Worm (Caenorhabditis elegans): ENCODE results near the gene abf-4.

abf-4 gene

DNA sequence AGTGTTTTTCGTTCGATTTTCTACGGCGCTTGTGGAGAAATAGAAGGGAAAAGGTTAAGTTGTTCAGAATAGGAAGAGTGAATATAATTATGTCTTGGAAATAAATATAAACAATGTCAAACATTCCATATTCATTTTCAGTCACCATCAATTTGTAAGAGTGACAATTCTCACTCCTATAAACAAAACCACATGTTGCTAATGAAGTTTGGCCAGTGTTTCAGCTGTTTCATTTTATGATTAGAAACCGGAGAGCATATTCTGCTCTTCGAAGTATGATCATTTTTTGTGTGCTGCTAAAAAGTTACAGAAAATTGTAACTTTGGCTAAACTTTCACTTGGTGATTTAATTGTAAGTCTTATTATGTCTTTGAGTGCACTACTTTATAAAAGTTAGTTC, 3.0 kb downstream of the abf-4 start, which contains the start of gene Y38H6C.21:
Gene Y38H6C.21, minus strand, starts transcription at position 148 of the 400 bp plus-strand sequence.
- TF ChIP-seq lin-11 (tag; optimal IDR thresholded peaks at IDR 0.05) = no peak
- no peak for TF ChIP-seq crh-2 (tag; optimal IDR thresholded peaks at IDR 0.05)
- TF ChIP-seq ztf-11 (tag; optimal IDR thresholded peaks at IDR 0.05) = no peak
- no peak for TF ChIP-seq ama-1 (optimal IDR thresholded peaks at IDR 0.05)
- TF ChIP-seq aly-2 (tag; optimal IDR thresholded peaks at IDR 0.05) = no peak
- no peak for TF ChIP-seq unc-55 (GFP tag; optimal IDR thresholded peaks at IDR 0.05)
- no peak for TF ChIP-seq lsy-2 (tag; optimal IDR thresholded peaks at IDR 0.05)
- no peak for TF ChIP-seq mbf-1 (tag; optimal IDR thresholded peaks at IDR 0.05)
- no peak for TF ChIP-seq mdl-1 (tag; optimal IDR thresholded peaks at IDR 0.05)
- TF ChIP-seq ceh-16 (tag; optimal IDR thresholded peaks at IDR 0.05) = no peak
- TF ChIP-seq dmd-4 (tag; optimal IDR thresholded peaks at IDR 0.05) = no peak
- TF ChIP-seq elt-3 (tag; optimal IDR thresholded peaks at IDR 0.05) = no peak
- TF ChIP-seq ceh-82 (tag; optimal IDR thresholded peaks at IDR 0.05) = no peak
- no peak for TF ChIP-seq nhr-25 (tag; optimal IDR thresholded peaks at IDR 0.05)
- TF ChIP-seq nhr-237 (tag; optimal IDR thresholded peaks at IDR 0.05) = no peak

DNA sequence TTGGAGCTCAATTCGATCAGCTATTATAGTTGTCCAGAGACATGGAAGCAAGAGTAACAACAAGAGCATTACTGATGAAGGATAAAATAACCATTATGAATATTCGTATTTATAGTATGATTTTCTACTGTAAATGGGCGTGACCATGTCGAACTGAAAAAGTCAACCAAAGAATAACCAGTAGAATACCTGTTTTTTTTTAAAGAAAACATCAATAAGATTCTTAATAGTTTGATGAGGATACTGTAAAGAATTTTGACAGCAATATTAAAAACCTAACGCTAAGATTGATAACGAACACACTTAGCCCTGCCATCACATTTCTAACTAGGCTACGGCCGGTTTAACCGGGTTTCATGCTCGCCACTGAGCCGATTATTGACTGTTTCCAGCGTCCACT, 5.2 kb downstream of the abf-4 start, which contains the start of gene vmo-1:
Gene vmo-1, minus strand, starts transcription at position 101 of the 400 bp plus-strand sequence.
- TF ChIP-seq nhr-237 (tag; optimal IDR thresholded peaks at IDR 0.05) = no peak
- TF ChIP-seq crh-2 (tag; optimal IDR thresholded peaks at IDR 0.05) = no peak
- no peak for TF ChIP-seq mab-5 (tag; optimal IDR thresholded peaks at IDR 0.05)
- no peak for TF ChIP-seq egl-27 (tag; optimal IDR thresholded peaks at IDR 0.05)
- TF ChIP-seq nhr-11 (tag; optimal IDR thresholded peaks at IDR 0.05) = no peak
- TF ChIP-seq ama-1 (optimal IDR thresholded peaks at IDR 0.05) = no peak
- TF ChIP-seq unc-39 (tag; optimal IDR thresholded peaks at IDR 0.05) = no peak
- TF ChIP-seq zag-1 (tag; optimal IDR thresholded peaks at IDR 0.05) = no peak
- TF ChIP-seq ztf-4 (tag; optimal IDR thresholded peaks at IDR 0.05) = no peak

DNA sequence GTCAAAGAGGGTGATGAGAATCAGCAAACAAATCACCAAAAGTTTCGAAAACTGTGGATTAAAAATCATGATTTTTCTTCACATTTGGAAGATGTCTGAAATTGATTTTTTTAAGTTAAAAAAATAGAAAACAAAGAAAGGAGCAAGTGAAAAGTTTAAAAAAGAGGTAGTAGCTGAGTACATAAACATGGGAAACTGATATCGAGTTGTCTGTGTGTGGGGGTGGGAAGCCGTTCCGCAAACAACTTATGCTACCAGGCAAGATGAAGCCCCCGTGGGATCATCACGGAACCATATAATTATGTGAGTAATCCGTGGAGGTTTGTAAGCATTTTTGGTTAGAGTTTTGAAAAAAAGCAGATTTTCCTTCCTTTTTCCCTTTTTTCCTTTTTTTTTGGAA, 7.1 kb downstream of the abf-4 start, which contains the start of gene Y38H6C.20:
Gene Y38H6C.20, minus strand, starts transcription at position 101 of the 400 bp plus-strand sequence.
- no peak for TF ChIP-seq ama-1 (optimal IDR thresholded peaks at IDR 0.05)
- no peak for TF ChIP-seq Y55F3AM.14 (GFP tag; optimal IDR thresholded peaks at IDR 0.05)
- TF ChIP-seq nhr-129 (tag; optimal IDR thresholded peaks at IDR 0.05) = no peak
- no peak for TF ChIP-seq mab-5 (tag; optimal IDR thresholded peaks at IDR 0.05)
- TF ChIP-seq dmd-4 (tag; optimal IDR thresholded peaks at IDR 0.05) = no peak
- TF ChIP-seq nhr-25 (tag; optimal IDR thresholded peaks at IDR 0.05) = no peak
- no peak for TF ChIP-seq crh-2 (tag; optimal IDR thresholded peaks at IDR 0.05)
- TF ChIP-seq sem-4 (tag; optimal IDR thresholded peaks at IDR 0.05) = no peak
- no peak for TF ChIP-seq ztf-11 (tag; optimal IDR thresholded peaks at IDR 0.05)
- no peak for TF ChIP-seq unc-62 (GFP tag; optimal IDR thresholded peaks at IDR 0.05)
- no peak for TF ChIP-seq nhr-23 (tag; optimal IDR thresholded peaks at IDR 0.05)
- no peak for TF ChIP-seq ZK546.5 (tag; optimal IDR thresholded peaks at IDR 0.05)
- no peak for TF ChIP-seq elt-1 (tag; optimal IDR thresholded peaks at IDR 0.05)
- TF ChIP-seq peb-1 (tag; optimal IDR thresholded peaks at IDR 0.05) = no peak
- no peak for TF ChIP-seq lin-39 (tag; optimal IDR thresholded peaks at IDR 0.05)
- no peak for TF ChIP-seq nhr-77 (tag; optimal IDR thresholded peaks at IDR 0.05)
- TF ChIP-seq mdl-1 (tag; optimal IDR thresholded peaks at IDR 0.05) = no peak
- no peak for TF ChIP-seq lsy-2 (tag; optimal IDR thresholded peaks at IDR 0.05)
- no peak for TF ChIP-seq snpc-4 (tag; optimal IDR thresholded peaks at IDR 0.05)
- no peak for TF ChIP-seq aly-2 (tag; optimal IDR thresholded peaks at IDR 0.05)

DNA sequence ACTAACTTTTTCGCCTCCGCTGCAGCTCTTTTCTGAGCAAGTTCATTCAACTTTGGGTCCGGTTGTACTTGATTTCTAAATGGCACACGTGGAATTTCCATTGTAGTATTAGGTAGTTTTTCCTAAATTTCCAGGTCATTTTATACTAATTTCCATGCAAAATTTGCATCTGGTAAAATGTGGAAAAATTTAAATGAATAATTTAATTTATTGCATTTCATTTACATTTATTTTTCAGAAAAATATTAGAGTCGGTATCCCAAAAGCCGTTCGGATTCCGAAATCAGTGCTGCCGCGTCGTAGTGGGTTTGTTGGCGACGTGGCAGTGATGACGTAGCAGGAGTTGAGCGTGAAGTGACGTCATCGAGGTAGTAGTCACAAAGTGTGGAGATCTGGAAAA, 11.1 kb downstream of the abf-4 start, which contains the start of gene Y38H6C.18:
Gene Y38H6C.18, minus strand, starts transcription at position 101 of the 400 bp plus-strand sequence.
- no peak for TF ChIP-seq nhr-23 (tag; optimal IDR thresholded peaks at IDR 0.05)
- no peak for TF ChIP-seq mab-5 (tag; optimal IDR thresholded peaks at IDR 0.05)
- no peak for TF ChIP-seq sem-4 (tag; optimal IDR thresholded peaks at IDR 0.05)
- TF ChIP-seq nhr-77 (tag; optimal IDR thresholded peaks at IDR 0.05) = no peak
- no peak for TF ChIP-seq ztf-4 (tag; optimal IDR thresholded peaks at IDR 0.05)
- no peak for TF ChIP-seq unc-39 (tag; optimal IDR thresholded peaks at IDR 0.05)
- no peak for TF ChIP-seq ama-1 (optimal IDR thresholded peaks at IDR 0.05)
- no peak for TF ChIP-seq fos-1 (tag; optimal IDR thresholded peaks at IDR 0.05)
- no peak for TF ChIP-seq zag-1 (tag; optimal IDR thresholded peaks at IDR 0.05)
- TF ChIP-seq ceh-16 (tag; optimal IDR thresholded peaks at IDR 0.05) = no peak
- TF ChIP-seq R02D3.7 (tag; optimal IDR thresholded peaks at IDR 0.05) = no peak
- TF ChIP-seq nhr-12 (tag; optimal IDR thresholded peaks at IDR 0.05) = no peak

DNA sequence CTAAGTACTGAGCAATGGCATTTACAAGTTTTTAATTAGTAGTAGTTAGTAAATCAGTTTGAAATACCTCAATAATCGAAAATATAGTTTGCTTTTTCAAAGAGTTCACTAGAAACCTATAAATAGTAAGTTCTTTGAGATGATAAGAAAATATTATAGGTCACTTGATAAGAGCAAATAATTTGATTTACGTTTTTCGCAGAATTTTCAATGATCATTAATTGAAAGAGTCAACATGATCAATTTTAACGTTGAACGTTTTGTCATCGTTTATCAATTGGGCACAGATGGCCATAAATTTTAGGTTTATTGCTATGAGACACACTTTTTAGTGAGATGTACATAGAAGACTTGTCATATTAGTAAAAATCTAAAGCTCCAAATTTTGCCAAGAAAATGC, 12.4 kb downstream of the abf-4 start:
- TF ChIP-seq fos-1 (tag; optimal IDR thresholded peaks at IDR 0.05) (peak; percentile 10), nhr-6 (tag; optimal IDR thresholded peaks at IDR 0.05) (no peak)
